Fruit fly (Drosophila melanogaster) whole organism, embryonic: ENCODE measurements around the gene CG10660.

Experiments
- Ada2b ChIP-seq: fragments of 200-800 bp; sonication (Bioruptor generic); IDR thresholded peaks from 2 replicates; pipeline ENCODE4 v1.3.6; 2022; ENCODE audit warnings: missing biosample characterization, missing genetic modification characterization
- Antp ChIP-seq: fragments of 200-800 bp; sonication (Bioruptor generic); optimal IDR thresholded peaks from 3 replicates; lab custom pipeline; 2016; ENCODE audit warnings: missing biosample characterization, missing genetic modification characterization
- B-H1 ChIP-seq: fragments of 200-800 bp; sonication (Bioruptor generic); IDR thresholded peaks from 3 replicates; pipeline ENCODE4 v1.3.6; 2022; ENCODE audit warnings: missing biosample characterization, missing genetic modification characterization
- Blimp-1 ChIP-seq: fragments of 200-800 bp; sonication (Bioruptor generic); optimal IDR thresholded peaks from 3 replicates; lab custom pipeline; 2018; ENCODE audit warnings: missing biosample characterization, missing genetic modification characterization, mild to moderate bottlenecking, moderate library complexity, missing genetic modification reagents
- CG10147 ChIP-seq: fragments of 200-800 bp; sonication (Bioruptor generic); optimal IDR thresholded peaks from 2 replicates; lab custom pipeline; 2019; ENCODE audit warnings: missing biosample characterization, mild to moderate bottlenecking, missing genetic modification characterization, moderate library complexity
- CG10654 ChIP-seq: fragments of 200-800 bp; sonication (Bioruptor generic); optimal IDR thresholded peaks from 2 replicates; lab custom pipeline; 2016; ENCODE audit warnings: missing biosample characterization, missing genetic modification characterization
- CG11085 ChIP-seq: fragments of 200-800 bp; sonication (Bioruptor generic); IDR thresholded peaks from 2 replicates; pipeline ENCODE4 v1.3.6; 2022; ENCODE audit warnings: missing biosample characterization, missing genetic modification characterization
- CG11696 ChIP-seq: fragments of 200-800 bp; sonication (Bioruptor generic); IDR thresholded peaks from 2 replicates; pipeline ENCODE4 v1.3.6; 2022; ENCODE audit warnings: missing biosample characterization, missing genetic modification characterization
- CG13624 ChIP-seq: fragments of 200-800 bp; sonication (Bioruptor generic); optimal IDR thresholded peaks from 2 replicates; lab custom pipeline; 2016; ENCODE audit warnings: missing biosample characterization, missing genetic modification characterization
- CG15011 ChIP-seq: fragments of 200-800 bp; sonication (Bioruptor generic); optimal IDR thresholded peaks from 3 replicates; lab custom pipeline; 2018; ENCODE audit warnings: missing biosample characterization, mild to moderate bottlenecking, missing genetic modification characterization
- CG15696 ChIP-seq: fragments of 200-800 bp; sonication (Bioruptor generic); optimal IDR thresholded peaks from 2 replicates; lab custom pipeline; 2019; ENCODE audit warnings: missing biosample characterization, mild to moderate bottlenecking, missing genetic modification characterization, moderate library complexity
- CG16813 ChIP-seq: fragments of 200-800 bp; sonication (Bioruptor generic); IDR thresholded peaks from 3 replicates; pipeline ENCODE4 v1.3.6; 2022; ENCODE audit warnings: missing biosample characterization, missing genetic modification characterization; ENCODE audit not compliant: partially characterized antibody
- CG17361 ChIP-seq: fragments of 200-800 bp; sonication (Bioruptor generic); IDR thresholded peaks from 3 replicates; pipeline ENCODE4 v1.3.6; 2022; ENCODE audit warnings: missing biosample characterization, missing genetic modification characterization
- CG2120 ChIP-seq: fragments of 200-800 bp; sonication (Bioruptor generic); optimal IDR thresholded peaks from 3 replicates; lab custom pipeline; 2016; ENCODE audit warnings: missing biosample characterization, missing genetic modification characterization
- CG2199 ChIP-seq: fragments of 200-800 bp; sonication (Bioruptor generic); IDR thresholded peaks from 3 replicates; pipeline ENCODE4 v1.3.6; 2022; ENCODE audit warnings: missing biosample characterization, missing genetic modification characterization
- CG31365 ChIP-seq: fragments of 200-800 bp; sonication (Bioruptor generic); optimal IDR thresholded peaks from 2 replicates; lab custom pipeline; 2018; ENCODE audit warnings: missing biosample characterization, mild to moderate bottlenecking, missing genetic modification characterization
- CG31441 ChIP-seq: fragments of 200-800 bp; sonication (Bioruptor generic); IDR thresholded peaks from 2 replicates; pipeline ENCODE4 v1.3.6; 2022; ENCODE audit warnings: missing biosample characterization, missing genetic modification characterization
- CG3726 ChIP-seq: fragments of 200-800 bp; sonication (Bioruptor generic); IDR thresholded peaks from 3 replicates; pipeline ENCODE4, ENCODE4 v1.3.6; 2022; ENCODE audit warnings: missing biosample characterization, missing genetic modification characterization
- CG4282 ChIP-seq: fragments of 200-800 bp; sonication (Bioruptor generic); optimal IDR thresholded peaks from 2 replicates; lab custom pipeline; 2016; ENCODE audit warnings: missing biosample characterization, missing genetic modification characterization
- CG4404 ChIP-seq: fragments of 200-800 bp; sonication (Bioruptor generic); IDR thresholded peaks from 2 replicates; pipeline ENCODE4 v1.3.6; 2022; ENCODE audit warnings: missing biosample characterization, missing genetic modification characterization
- CG4730 ChIP-seq: fragments of 200-800 bp; sonication (Bioruptor generic); IDR thresholded peaks from 2 replicates; pipeline ENCODE4 v1.3.6; 2022; ENCODE audit warnings: missing biosample characterization, missing genetic modification characterization
- CG4820 ChIP-seq: fragments of 200-800 bp; sonication (Bioruptor generic); optimal IDR thresholded peaks from 3 replicates; lab custom pipeline; 2016; ENCODE audit warnings: missing biosample characterization, missing genetic modification characterization
- CG5180 ChIP-seq: fragments of 200-800 bp; sonication (Bioruptor generic); optimal IDR thresholded peaks from 3 replicates; lab custom pipeline; 2017; ENCODE audit warnings: missing biosample characterization, missing genetic modification characterization, mild to moderate bottlenecking, moderate library complexity, missing genetic modification reagents
- CG9876 ChIP-seq: fragments of 200-800 bp; sonication (Bioruptor generic); optimal IDR thresholded peaks from 2 replicates; lab custom pipeline; 2016; ENCODE audit warnings: missing biosample characterization, missing genetic modification characterization
- CrebB ChIP-seq: fragments of 200-800 bp; sonication (Bioruptor generic); optimal IDR thresholded peaks from 3 replicates; lab custom pipeline; 2018; ENCODE audit warnings: missing biosample characterization, mild to moderate bottlenecking, missing genetic modification characterization
- E2f2 ChIP-seq: fragments of 200-800 bp; sonication (Bioruptor generic); IDR thresholded peaks from 2 replicates; pipeline ENCODE4 v1.3.6; 2022; ENCODE audit warnings: missing biosample characterization, missing genetic modification characterization
- Elba2 ChIP-seq: fragments of 200-800 bp; sonication (Bioruptor generic); optimal IDR thresholded peaks from 3 replicates; lab custom pipeline; 2016; ENCODE audit warnings: missing biosample characterization, missing genetic modification characterization
- HLHmδ ChIP-seq: fragments of 200-800 bp; sonication (Bioruptor generic); optimal IDR thresholded peaks from 2 replicates; lab custom pipeline; 2018; ENCODE audit warnings: missing biosample characterization, mild to moderate bottlenecking, missing genetic modification characterization, moderate library complexity
- Hr78 ChIP-seq, 2 experiments: fragments of 200-800 bp in 1 of 2; fragments of >200 bp in 1 of 2; sonication (Bioruptor generic) in 1 of 2; optimal IDR thresholded peaks; 2 replicates each; lab custom pipeline; 2017 to 2019; ENCODE audit warnings: missing biosample characterization in 2 of 2, missing genetic modification characterization in 2 of 2, mild to moderate bottlenecking in 1 of 2, moderate library complexity in 1 of 2
- Lhr ChIP-seq: fragments of 200-800 bp; sonication (Bioruptor generic); optimal IDR thresholded peaks from 3 replicates; lab custom pipeline; 2017; ENCODE audit warnings: mild to moderate bottlenecking, missing biosample characterization, missing genetic modification reagents, missing genetic modification characterization
- Mrtf ChIP-seq: fragments of 200-800 bp; sonication (Bioruptor generic); IDR thresholded peaks from 3 replicates; pipeline ENCODE4 v1.3.6; 2022; ENCODE audit warnings: missing biosample characterization, missing genetic modification characterization
- Myb ChIP-seq: fragments of 200-800 bp; sonication (Bioruptor generic); optimal IDR thresholded peaks from 2 replicates; lab custom pipeline; 2016; ENCODE audit warnings: missing biosample characterization, missing genetic modification characterization
- Sry-β ChIP-seq: fragments of 200-800 bp; sonication (Bioruptor generic); optimal IDR thresholded peaks from 2 replicates; lab custom pipeline; 2018; ENCODE audit warnings: missing biosample characterization, mild to moderate bottlenecking, missing genetic modification characterization, moderate library complexity
- Sry-δ ChIP-seq: fragments of 200-800 bp; sonication (Bioruptor generic); optimal IDR thresholded peaks from 2 replicates; lab custom pipeline; 2016; ENCODE audit warnings: missing biosample characterization, missing genetic modification characterization
- Stat92E ChIP-seq, 3 experiments: fragments of >200 bp in 2 of 3; fragments of 200-800 bp in 1 of 3; sonication (Bioruptor generic) in 1 of 3; optimal IDR thresholded peaks; 2 replicates each; lab custom pipeline; 2017 to 2019; ENCODE audit warnings: missing biosample characterization in 3 of 3, missing genetic modification characterization in 3 of 3, mild to moderate bottlenecking in 1 of 3, moderate library complexity in 1 of 3
- Usf ChIP-seq: fragments of 200-800 bp; sonication (Bioruptor generic); optimal IDR thresholded peaks from 2 replicates; lab custom pipeline; 2017; ENCODE audit warnings: missing genotype, missing biosample characterization, missing genetic modification characterization
- Vsx1 ChIP-seq: fragments of 200-800 bp; sonication (Bioruptor generic); optimal IDR thresholded peaks from 2 replicates; lab custom pipeline; 2017; ENCODE audit warnings: missing biosample characterization, mild to moderate bottlenecking, missing genetic modification characterization, missing genetic modification reagents
- aop ChIP-seq: fragments of 200-800 bp; sonication (Bioruptor generic); IDR thresholded peaks from 2 replicates; pipeline ENCODE4 v1.3.6; 2022; ENCODE audit warnings: missing biosample characterization, missing genetic modification characterization
- btn ChIP-seq: fragments of 200-800 bp; sonication (Bioruptor generic); optimal IDR thresholded peaks from 2 replicates; lab custom pipeline; 2016; ENCODE audit warnings: missing biosample characterization, missing genetic modification characterization
- cg ChIP-seq: fragments of 200-800 bp; sonication (Bioruptor generic); optimal IDR thresholded peaks from 3 replicates; lab custom pipeline; 2019; ENCODE audit warnings: missing biosample characterization, mild to moderate bottlenecking, missing genetic modification characterization, moderate library complexity
- crol ChIP-seq: fragments of 200-800 bp; sonication (Bioruptor generic); IDR thresholded peaks from 2 replicates; pipeline ENCODE4 v1.3.6; 2022; ENCODE audit warnings: missing biosample characterization, missing genetic modification characterization
- disco-r ChIP-seq: fragments of 200-800 bp; sonication (Bioruptor generic); optimal IDR thresholded peaks from 2 replicates; lab custom pipeline; 2016; ENCODE audit warnings: missing biosample characterization, missing genetic modification characterization
- hth ChIP-seq: fragments of >200 bp; optimal IDR thresholded peaks from 2 replicates; lab custom pipeline; 2017; ENCODE audit warnings: inconsistent platforms
- jing ChIP-seq: fragments of 200-800 bp; sonication (Bioruptor generic); optimal IDR thresholded peaks from 2 replicates; lab custom pipeline; 2018; ENCODE audit warnings: missing biosample characterization, mild to moderate bottlenecking, missing genetic modification characterization
- mirr ChIP-seq: fragments of 200-800 bp; sonication (Bioruptor generic); optimal IDR thresholded peaks from 3 replicates; lab custom pipeline; 2018; ENCODE audit warnings: missing biosample characterization, mild to moderate bottlenecking, missing genetic modification characterization
- org-1 ChIP-seq: fragments of 200-800 bp; sonication (Bioruptor generic); optimal IDR thresholded peaks from 2 replicates; lab custom pipeline; 2017; ENCODE audit warnings: missing biosample characterization, missing genetic modification characterization
- p53 ChIP-seq: fragments of 200-800 bp; sonication (Bioruptor generic); optimal IDR thresholded peaks from 2 replicates; lab custom pipeline; 2016; ENCODE audit warnings: missing biosample characterization, missing genetic modification characterization
- sima ChIP-seq: fragments of 200-800 bp; sonication (Bioruptor generic); optimal IDR thresholded peaks from 2 replicates; lab custom pipeline; 2016; ENCODE audit warnings: missing biosample characterization, missing genetic modification characterization
- sqz ChIP-seq: fragments of 200-800 bp; sonication (Bioruptor generic); optimal IDR thresholded peaks from 3 replicates; lab custom pipeline; 2018; ENCODE audit warnings: missing biosample characterization, mild to moderate bottlenecking, missing genetic modification characterization
- stwl ChIP-seq: fragments of 200-800 bp; sonication (Bioruptor generic); optimal IDR thresholded peaks from 3 replicates; lab custom pipeline; 2018; ENCODE audit warnings: missing biosample characterization, mild to moderate bottlenecking, missing genetic modification characterization, moderate library complexity

CG10660 gene

DNA sequence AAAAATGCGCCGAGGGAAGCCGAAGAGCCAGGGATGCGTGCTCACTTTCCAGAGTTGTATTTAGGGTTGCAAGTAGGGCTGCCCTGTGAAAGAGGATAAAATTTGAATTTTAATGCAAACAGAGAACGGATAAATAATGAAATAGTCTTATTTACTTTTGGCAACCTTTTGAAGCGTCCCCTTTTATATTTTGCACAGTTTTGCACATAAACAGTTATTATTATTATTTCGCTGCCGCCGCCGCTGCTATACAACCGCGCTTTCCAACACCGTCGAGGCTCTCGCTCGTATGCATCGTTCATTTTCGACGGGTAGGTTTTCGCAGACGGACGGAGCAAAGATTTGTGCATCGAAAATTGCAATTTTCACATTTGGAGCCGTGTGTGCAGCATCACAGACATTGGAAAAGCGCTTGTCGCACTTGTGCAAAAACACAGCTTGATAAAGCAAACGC lies 24.3 kb upstream of the CG10660 start, which contains the start of the genes sti and tral:
Gene sti (minus strand): TSS at position 54 of the 454 bp plus-strand sequence.
Gene tral (plus strand): TSS at position 298 of the 454 bp plus-strand sequence.
- TF ChIP-seq stwl (tag; lab: Kevin White, UChicago) (peak; percentile 86), Hr78 (GFP tag; optimal IDR thresholded peaks at IDR 0.05; lab: Kevin White, UChicago) (no peak), Ada2b (GFP tag; lab: Robert Waterston, UW) (peak; percentile 74), CG3726 (GFP tag; lab: Robert Waterston, UW) (peak; percentile 67; the same call in 2 of the 3 replicates), Lhr (GFP tag; lab: Kevin White, UChicago) (peak; percentile 79), CG15011 (GFP tag; lab: Kevin White, UChicago) (peak; percentile 70), cg (no peak), disco-r (GFP tag; lab: Kevin White, UChicago) (peak; percentile 85), Blimp-1 (peak; percentile 76), Antp (peak; percentile 96), jing (peak; percentile 64), p53 (GFP tag; lab: Kevin White, UChicago) (peak; percentile 88), Stat92E (GFP tag; optimal IDR thresholded peaks at IDR 0.05; lab: Kevin White, UChicago) (peak in 1 of 3 experiments; percentile 2), CG4282 (GFP tag; lab: Kevin White, UChicago) (peak; percentile 90), sima (GFP tag; lab: Kevin White, UChicago) (peak; percentile 42), Elba2 (peak; percentile 65), CG10654 (peak; percentile 85), mirr (GFP tag; lab: Kevin White, UChicago) (peak; percentile 84), CG11696 (GFP tag; lab: Robert Waterston, UW) (peak; percentile 41; the same call in 1 of the 2 replicates), B-H1 (GFP tag; lab: Robert Waterston, UW) (peak; percentile 76), CG31365 (tag; lab: Kevin White, UChicago) (peak; percentile 58), org-1 (GFP tag; lab: Kevin White, UChicago) (peak; percentile 52), CG11085 (GFP tag; lab: Robert Waterston, UW) (peak; percentile 81), CG2120 (peak; percentile 97), HLHmδ (GFP tag; lab: Kevin White, UChicago) (no peak), CG9876 (GFP tag; lab: Kevin White, UChicago) (peak; percentile 91), hth (lab: Kevin White, UChicago) (no peak), Vsx1 (GFP tag; lab: Kevin White, UChicago) (no peak), CG13624 (peak; percentile 96), CG4404 (GFP tag; lab: Robert Waterston, UW) (peak; percentile 82), CG31441 (GFP tag; lab: Robert Waterston, UW) (peak; percentile 83; the same call in 1 of the 2 replicates), Sry-β (peak; percentile 0), CG17361 (GFP tag; lab: Robert Waterston, UW) (peak; percentile 88), CG15696 (tag; lab: Kevin White, UChicago) (peak; percentile 79), Usf (GFP tag; lab: Kevin White, UChicago) (peak; percentile 55), CG2199 (GFP tag; lab: Robert Waterston, UW) (no peak), Sry-δ (GFP tag; lab: Kevin White, UChicago) (peak; percentile 79), CG16813 (GFP tag; lab: Robert Waterston, UW) (peak; percentile 41; the same call in 1 of the 3 replicates), crol (no peak), Myb (GFP tag; lab: Kevin White, UChicago) (peak; percentile 93), CG5180 (GFP tag; lab: Kevin White, UChicago) (no peak), sqz (GFP tag; lab: Kevin White, UChicago) (peak; percentile 79), CrebB (tag; lab: Kevin White, UChicago) (peak; percentile 75), CG4730 (peak; percentile 74), btn (GFP tag; lab: Kevin White, UChicago) (peak; percentile 74), E2f2 (GFP tag; lab: Robert Waterston, UW) (peak; percentile 99), Mrtf (GFP tag; lab: Robert Waterston, UW) (peak; percentile 80), aop (GFP tag; lab: Robert Waterston, UW) (0 out of 2 replicates have a peak, but pooled peaks have one; percentile 20), CG10147 (GFP tag; lab: Kevin White, UChicago) (peak; percentile 82), CG4820 (GFP tag; lab: Kevin White, UChicago) (peak; percentile 89)
